Fruit fly (Drosophila melanogaster) whole organism: ENCODE results near the gene CG43294.

ENCODE experiments used
- CG8478 ChIP-seq: fragments of >200 bp; optimal IDR thresholded peaks from 2 replicates; lab custom pipeline; 2018; ENCODE audit warnings: inconsistent platforms
- Dll ChIP-seq: fragments of >200 bp; optimal IDR thresholded peaks from 2 replicates; lab custom pipeline; 2017
- EcR ChIP-seq, 2 experiments: fragments of >200 bp; optimal IDR thresholded peaks; 2 replicates each; lab custom pipeline; 2017; ENCODE audit warnings: missing biosample characterization in 2 of 2, missing genetic modification characterization in 2 of 2, missing genetic modification reagents in 2 of 2
- pan ChIP-seq: fragments of >200 bp; optimal IDR thresholded peaks from 2 replicates; lab custom pipeline; 2017
- psq ChIP-seq: fragments of >200 bp; optimal IDR thresholded peaks from 2 replicates; lab custom pipeline; 2017
- usp ChIP-seq: fragments of >200 bp; optimal IDR thresholded peaks from 2 replicates; lab custom pipeline; 2017; ENCODE audit warnings: missing biosample characterization, missing genetic modification characterization, mixed read lengths

dm6 chr3L:11918217-11918616 lies 39.9 kb upstream of the CG43294 start:
- TF ChIP-seq usp (GFP tag; lab: Kevin White, UChicago) (no peak), CG8478 (no peak), pan (no peak), Dll (no peak), EcR (GFP tag; optimal IDR thresholded peaks at IDR 0.05; lab: Kevin White, UChicago) (no peak), psq (no peak)
